Fruit fly (Drosophila melanogaster) whole organism, adult: ENCODE measurements around the gene msk.

Experiments used
- CG11617 ChIP-seq: fragments of 200-800 bp; sonication (Bioruptor generic); optimal IDR thresholded peaks from 2 replicates; lab custom pipeline; 2017; ENCODE audit warnings: mild to moderate bottlenecking, missing biosample characterization, missing genetic modification reagents, missing genetic modification characterization
- CG12768 ChIP-seq: fragments of 200-800 bp; sonication (Bioruptor generic); optimal IDR thresholded peaks from 2 replicates; lab custom pipeline; 2017; ENCODE audit warnings: missing biosample characterization, missing genetic modification characterization, mild to moderate bottlenecking, moderate library complexity, missing genetic modification reagents
- CG14711 ChIP-seq: fragments of 200-800 bp; sonication (Bioruptor generic); optimal IDR thresholded peaks from 2 replicates; lab custom pipeline; 2018; ENCODE audit warnings: missing biosample characterization, mild to moderate bottlenecking, missing genetic modification characterization, moderate library complexity
- CG1620 ChIP-seq: fragments of 200-800 bp; sonication (Bioruptor generic); optimal IDR thresholded peaks from 2 replicates; lab custom pipeline; 2016; ENCODE audit warnings: missing biosample characterization, missing genetic modification characterization
- CG33017 ChIP-seq: fragments of 200-800 bp; sonication (Bioruptor generic); optimal IDR thresholded peaks from 2 replicates; lab custom pipeline; 2018; ENCODE audit warnings: missing biosample characterization, mild to moderate bottlenecking, missing genetic modification characterization, moderate library complexity
- CG5204 ChIP-seq: fragments of 200-800 bp; sonication (Bioruptor generic); optimal IDR thresholded peaks from 2 replicates; lab custom pipeline; 2016; ENCODE audit warnings: missing biosample characterization, missing genetic modification characterization
- CG7045 ChIP-seq: fragments of 200-800 bp; sonication (Bioruptor generic); optimal IDR thresholded peaks from 2 replicates; lab custom pipeline; 2017; ENCODE audit warnings: missing biosample characterization, mild to moderate bottlenecking, missing genetic modification characterization
- CG7101 ChIP-seq: fragments of 200-800 bp; sonication (Bioruptor generic); optimal IDR thresholded peaks from 2 replicates; lab custom pipeline; 2018; ENCODE audit warnings: missing biosample characterization, mild to moderate bottlenecking, missing genetic modification characterization, moderate library complexity
- Clk ChIP-seq: fragments of 200-800 bp; sonication (Bioruptor generic); optimal IDR thresholded peaks from 2 replicates; lab custom pipeline; 2017; ENCODE audit warnings: missing biosample characterization, missing genetic modification characterization
- Crg-1 ChIP-seq: fragments of 200-800 bp; sonication (Bioruptor generic); optimal IDR thresholded peaks from 2 replicates; lab custom pipeline; 2016; ENCODE audit warnings: missing biosample characterization, missing genetic modification characterization
- Hr96 ChIP-seq: fragments of 200-800 bp; sonication (Bioruptor generic); optimal IDR thresholded peaks from 2 replicates; lab custom pipeline; 2016; ENCODE audit warnings: missing biosample characterization, missing genetic modification characterization
- Mnt ChIP-seq: fragments of 200-800 bp; sonication (Bioruptor generic); optimal IDR thresholded peaks from 2 replicates; lab custom pipeline; 2016; ENCODE audit warnings: missing biosample characterization, mild to moderate bottlenecking, missing genetic modification characterization
- bab1 ChIP-seq: fragments of 200-800 bp; sonication (Bioruptor generic); optimal IDR thresholded peaks from 3 replicates; lab custom pipeline; 2019; ENCODE audit warnings: missing biosample characterization, mild to moderate bottlenecking, missing genetic modification characterization, moderate library complexity
- cic ChIP-seq: fragments of 200-800 bp; sonication (Bioruptor generic); optimal IDR thresholded peaks from 2 replicates; lab custom pipeline; 2017; ENCODE audit warnings: missing biosample characterization, mild to moderate bottlenecking, missing genetic modification characterization, moderate library complexity
- cnc ChIP-seq, 2 experiments: fragments of >200 bp; optimal IDR thresholded peaks; 2 replicates each; lab custom pipeline; 2017
- kay ChIP-seq: fragments of 200-800 bp; sonication (Bioruptor generic); peaks from one replicate; lab custom pipeline; 2016; ENCODE audit warnings: missing biosample characterization, missing genetic modification characterization, borderline replicate concordance
- ovo ChIP-seq: fragments of 200-800 bp; sonication (Bioruptor generic); optimal IDR thresholded peaks from 2 replicates; lab custom pipeline; 2016; ENCODE audit warnings: missing biosample characterization, missing genetic modification characterization
- pad ChIP-seq: fragments of 200-800 bp; sonication (Bioruptor generic); optimal IDR thresholded peaks from 3 replicates; lab custom pipeline; 2017; ENCODE audit warnings: missing biosample characterization, missing genetic modification characterization, mild to moderate bottlenecking, moderate library complexity, missing genetic modification reagents
- tj ChIP-seq: fragments of 200-800 bp; sonication (Bioruptor generic); optimal IDR thresholded peaks from 3 replicates; lab custom pipeline; 2017; ENCODE audit warnings: missing biosample characterization, mild to moderate bottlenecking, missing genetic modification characterization, moderate library complexity
- toe ChIP-seq: fragments of 200-800 bp; sonication (Bioruptor generic); optimal IDR thresholded peaks from 2 replicates; lab custom pipeline; 2016; ENCODE audit warnings: missing biosample characterization, missing genetic modification characterization

Gene msk

DNA sequence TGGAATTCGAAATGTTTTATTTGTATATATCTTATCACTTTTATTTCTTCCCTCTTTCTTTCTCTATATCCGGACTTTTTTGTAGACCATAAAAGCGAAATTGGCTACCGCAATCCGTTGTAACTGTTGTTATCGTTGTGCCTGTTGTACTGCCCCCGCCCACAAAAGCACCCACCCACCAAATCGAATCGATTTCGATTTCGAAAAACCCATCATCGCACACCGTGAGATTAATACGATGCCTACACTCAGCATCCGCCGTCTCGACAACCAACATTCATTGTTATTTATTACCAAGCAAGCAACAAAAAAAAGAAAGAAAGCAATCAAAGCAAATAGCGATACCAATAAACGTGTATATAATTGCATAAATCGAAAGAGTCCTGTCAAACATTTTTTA, 7.8 kb upstream of the msk start:
- no peak for TF ChIP-seq CG14711 (tag; lab: Kevin White, UChicago)

- TF ChIP-seq CG14711 (tag; lab: Kevin White, UChicago) (no peak), Clk (GFP tag; lab: Kevin White, UChicago) (no peak), pad (GFP tag; lab: Kevin White, UChicago) (no peak)
These were observed 7.1 kb upstream of the msk start, which contains the start of gene fan for dm6 chr3L:8108886-8109285. TSS of gene fan (plus strand) at chr3L:8109132.

DNA sequence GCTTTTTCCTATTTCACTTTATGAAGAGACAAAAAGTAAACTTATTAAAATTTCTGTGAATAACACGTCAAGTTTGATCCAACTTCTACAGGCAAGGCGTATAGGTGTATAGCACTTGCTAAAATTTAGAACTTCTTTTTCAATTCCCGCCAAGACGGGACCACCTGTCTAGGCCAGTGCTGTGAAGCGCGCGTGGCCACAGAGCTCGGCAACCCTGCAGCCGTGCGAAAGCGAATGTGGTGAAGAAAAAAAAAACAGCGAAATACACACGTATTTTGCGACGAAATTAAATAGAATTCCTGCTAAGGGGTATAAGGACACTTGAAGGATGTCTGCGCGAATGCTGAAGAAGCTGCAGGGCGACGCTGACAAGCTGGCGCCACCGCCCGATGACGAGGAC, 5.8 kb upstream of the msk start, which contains the start of gene Nulp1:
TSS of gene Nulp1 (plus strand) at position 198 of the 400 bp plus-strand sequence.
- TF ChIP-seq pad (GFP tag; lab: Kevin White, UChicago) (peak; percentile 46), toe (no peak), ovo (GFP tag; lab: Kevin White, UChicago) (no peak), CG7045 (GFP tag; lab: Kevin White, UChicago) (no peak), Mnt (peak; percentile 73), CG1620 (GFP tag; lab: Kevin White, UChicago) (peak; percentile 57), CG14711 (tag; lab: Kevin White, UChicago) (peak; percentile 98), Clk (GFP tag; lab: Kevin White, UChicago) (no peak), CG5204 (GFP tag; lab: Kevin White, UChicago) (no peak), CG33017 (tag; lab: Kevin White, UChicago) (peak; percentile 2), CG11617 (GFP tag; lab: Kevin White, UChicago) (no peak), bab1 (GFP tag; lab: Kevin White, UChicago) (peak; percentile 33), CG7101 (tag; lab: Kevin White, UChicago) (peak; percentile 22), tj (GFP tag; lab: Kevin White, UChicago) (no peak), Hr96 (no peak), cic (GFP tag; lab: Kevin White, UChicago) (no peak), kay (GFP tag; lab: Kevin White, UChicago) (no peak), CG12768 (GFP tag; lab: Kevin White, UChicago) (peak; percentile 40), Crg-1 (GFP tag; lab: Kevin White, UChicago) (peak; percentile 74), cnc (optimal IDR thresholded peaks at IDR 0.05; lab: Kevin White, UChicago) (no peak)

DNA sequence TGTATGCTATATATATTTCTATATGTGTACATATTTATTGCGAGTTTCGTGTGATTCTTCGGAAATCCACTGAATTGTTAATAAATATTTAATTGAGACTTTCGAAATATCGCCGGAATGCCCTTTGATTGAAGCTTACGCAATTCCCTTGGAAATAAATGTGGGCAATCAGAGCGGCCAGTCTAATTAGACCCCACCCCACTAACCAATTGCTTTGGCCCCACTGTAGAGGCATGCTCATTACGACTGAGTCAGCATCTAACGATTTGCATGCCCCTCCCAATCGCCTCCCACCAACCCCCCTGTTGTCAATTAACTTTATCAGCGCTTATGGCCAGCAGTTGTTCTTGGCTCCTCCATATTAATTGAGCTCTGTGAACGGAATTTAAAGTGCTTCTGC, 830 bp downstream of the msk start:
- TF ChIP-seq tj (GFP tag; lab: Kevin White, UChicago) (peak; percentile 91), CG12768 (GFP tag; lab: Kevin White, UChicago) (peak; percentile 20), CG1620 (GFP tag; lab: Kevin White, UChicago) (no peak)

DNA sequence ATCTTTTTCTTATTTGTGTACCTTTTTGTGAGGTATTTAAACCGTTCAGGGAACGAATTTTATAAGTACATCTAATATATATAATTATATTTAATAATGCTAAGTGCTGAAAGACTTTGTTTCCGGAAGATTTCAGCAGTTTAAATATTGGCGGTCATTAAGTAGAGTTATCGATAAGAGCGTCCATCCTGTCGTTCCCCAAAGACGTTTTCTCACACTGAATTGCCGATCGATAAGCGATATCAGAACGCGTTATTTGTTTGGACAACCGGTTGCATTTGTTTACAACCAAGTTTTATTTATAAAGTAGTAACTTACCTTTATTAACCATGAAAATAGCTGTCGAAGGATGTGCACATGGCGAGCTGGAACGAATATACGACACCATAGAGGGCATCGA, 5.6 kb downstream of the msk start, which contains the start of gene ldbr:
TSS of gene ldbr (plus strand) at position 238 of the 400 bp plus-strand sequence.
- TF ChIP-seq CG33017 (tag; lab: Kevin White, UChicago), result peak; percentile 44
- no peak for TF ChIP-seq toe
- no peak for TF ChIP-seq tj (GFP tag; lab: Kevin White, UChicago)
- peak; percentile 56 for TF ChIP-seq Mnt
- peak; percentile 61 for TF ChIP-seq CG7101 (tag; lab: Kevin White, UChicago)
- TF ChIP-seq pad (GFP tag; lab: Kevin White, UChicago), result peak; percentile 17
- no peak for TF ChIP-seq cnc (optimal IDR thresholded peaks at IDR 0.05; lab: Kevin White, UChicago)
- TF ChIP-seq CG1620 (GFP tag; lab: Kevin White, UChicago), result peak; percentile 36
- no peak for TF ChIP-seq CG7045 (GFP tag; lab: Kevin White, UChicago)
- TF ChIP-seq Hr96, result no peak
- TF ChIP-seq CG12768 (GFP tag; lab: Kevin White, UChicago), result no peak
- TF ChIP-seq kay (GFP tag; lab: Kevin White, UChicago), result no peak
- TF ChIP-seq cic (GFP tag; lab: Kevin White, UChicago), result peak; percentile 13
- peak; percentile 18 for TF ChIP-seq Crg-1 (GFP tag; lab: Kevin White, UChicago)
- peak; percentile 71 for TF ChIP-seq bab1 (GFP tag; lab: Kevin White, UChicago)
- no peak for TF ChIP-seq Clk (GFP tag; lab: Kevin White, UChicago)
- no peak for TF ChIP-seq ovo (GFP tag; lab: Kevin White, UChicago)
- no peak for TF ChIP-seq CG5204 (GFP tag; lab: Kevin White, UChicago)
- TF ChIP-seq CG11617 (GFP tag; lab: Kevin White, UChicago), result peak; percentile 29
- TF ChIP-seq CG14711 (tag; lab: Kevin White, UChicago), result peak; percentile 44

dm6 chr3L:8124481-8125359, 8.7 kb downstream of the msk start, which contains the start of the genes CG7550 and mRpL36:
TSS of gene CG7550 (minus strand) at chr3L:8124531.
TSS of gene mRpL36 (minus strand) at chr3L:8125132.
- peak; percentile 3 for TF ChIP-seq CG11617 (GFP tag; lab: Kevin White, UChicago)
- TF ChIP-seq cic (GFP tag; lab: Kevin White, UChicago), result no peak
- no peak for TF ChIP-seq Hr96
- TF ChIP-seq bab1 (GFP tag; lab: Kevin White, UChicago), result no peak
- no peak for TF ChIP-seq toe
- TF ChIP-seq CG7101 (tag; lab: Kevin White, UChicago), result no peak
